Worm (Caenorhabditis elegans): Measurements from ENCODE around the gene sra-9.

- no peak for TF ChIP-seq him-1 (tag; optimal IDR thresholded peaks at IDR 0.05)
- TF ChIP-seq dao-5 (tag; optimal IDR thresholded peaks at IDR 0.05): no peak
- TF ChIP-seq W03F9.2 (tag; optimal IDR thresholded peaks at IDR 0.05): no peak
Measured at ce11 chrII:9550718-9551117, 18.6 kb downstream of the sra-9 start, which contains the start of gene sra-6.
